Worm (Caenorhabditis elegans): ENCODE measurements around the gene elc-1.

Gene elc-1

ce11 chrIII:1421436-1421835 is 4.4 kb upstream of the elc-1 start:
- TF ChIP-seq cebp-2 (GFP tag; IDR thresholded peaks at IDR 0.05) (no peak), zfh-2 (GFP tag; conservative IDR thresholded peaks at IDR 0.05) (peak; percentile 60; the same call in 1 of the 2 replicates), T26A5.8 (tag; optimal IDR thresholded peaks at IDR 0.05) (no peak)

DNA sequence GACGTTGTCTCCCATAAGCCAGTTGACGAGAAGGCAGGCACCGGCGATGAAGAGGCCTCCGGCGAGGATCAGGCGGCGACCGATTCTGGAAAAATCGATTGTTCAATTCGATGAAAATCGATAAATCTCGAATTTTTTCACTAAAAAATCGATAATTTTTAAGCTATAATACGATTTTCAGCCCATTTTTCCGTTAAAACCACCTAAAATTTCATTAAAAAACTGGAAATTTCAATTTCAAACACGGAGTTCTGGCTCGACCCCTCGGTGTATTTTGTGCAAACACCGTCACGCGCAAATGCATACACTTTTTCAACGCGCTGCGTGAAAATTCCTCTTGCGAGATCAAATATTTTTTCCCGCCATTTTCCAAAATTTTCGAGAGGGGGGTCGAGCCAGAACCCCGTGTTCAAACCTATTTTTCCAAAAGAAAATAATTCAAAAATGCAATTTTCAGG is 3.4 kb upstream of the elc-1 start:
- peak; percentile 41 for TF ChIP-seq dpl-1 (GFP tag; optimal IDR thresholded peaks at IDR 0.05)
- peak; percentile 55 for TF ChIP-seq efl-1 (GFP tag; optimal IDR thresholded peaks at IDR 0.05)
- TF ChIP-seq madf-6 (GFP tag; IDR thresholded peaks at IDR 0.05): peak; percentile 43
- TF ChIP-seq F33H1.4 (GFP tag; IDR thresholded peaks at IDR 0.05): peak; percentile 39
- TF ChIP-seq D2030.7 (GFP tag; IDR thresholded peaks at IDR 0.05): peak; percentile 53

ce11 chrIII:1419700-1420356 is 2.8 kb upstream of the elc-1 start:
- TF ChIP-seq rpc-1 (optimal IDR thresholded peaks at IDR 0.05) (no peak), rpc-1 (tag; optimal IDR thresholded peaks at IDR 0.05) (peak; percentile 11), lin-54 (GFP tag; optimal IDR thresholded peaks at IDR 0.05) (peak; percentile 83), rcor-1 (GFP tag; IDR thresholded peaks at IDR 0.05) (peak; percentile 85), aptf-3 (GFP tag; IDR thresholded peaks at IDR 0.05) (0 out of 2 replicates have a peak, but pooled peaks have one; percentile 39), hlh-26 (GFP tag; conservative IDR thresholded peaks at IDR 0.05) (no peak), cebp-2 (GFP tag; IDR thresholded peaks at IDR 0.05) (peak; percentile 82; the same call in 1 of the 2 replicates), B0019.2 (GFP tag; conservative IDR thresholded peaks at IDR 0.05) (no peak), ceh-91 (GFP tag; IDR thresholded peaks at IDR 0.05) (no peak), ztf-25 (GFP tag; IDR thresholded peaks at IDR 0.05) (no peak), dpl-1 (GFP tag; optimal IDR thresholded peaks at IDR 0.05) (no peak), F52B5.7 (tag; optimal IDR thresholded peaks at IDR 0.05) (peak; percentile 87), T07F8.4 (tag; optimal IDR thresholded peaks at IDR 0.05) (no peak), bed-2 (GFP tag; IDR thresholded peaks at IDR 0.05) (no peak), attf-6 (GFP tag; IDR thresholded peaks at IDR 0.05) (peak; percentile 82), gei-17 (GFP tag; optimal IDR thresholded peaks at IDR 0.05) (peak; percentile 75), akir-1 (GFP tag; optimal IDR thresholded peaks at IDR 0.05) (no peak), ceh-79 (tag; optimal IDR thresholded peaks at IDR 0.05) (peak; percentile 94), hmg-20 (GFP tag; IDR thresholded peaks at IDR 0.05) (peak; percentile 84), F22D6.2 (tag; optimal IDR thresholded peaks at IDR 0.05) (no peak), C17E4.6 (GFP tag; IDR thresholded peaks at IDR 0.05) (peak; percentile 45; the same call in 1 of the 2 replicates), F57C9.4 (tag; optimal IDR thresholded peaks at IDR 0.05) (no peak), attf-5 (GFP tag; optimal IDR thresholded peaks at IDR 0.05) (peak; percentile 63), B0035.1 (tag; optimal IDR thresholded peaks at IDR 0.05) (peak; percentile 93), nhr-80 (tag; optimal IDR thresholded peaks at IDR 0.05) (peak; percentile 12), ets-4 (GFP tag; optimal IDR thresholded peaks at IDR 0.05) (no peak), unc-130 (GFP tag; optimal IDR thresholded peaks at IDR 0.05) (peak; percentile 84), repo-1 (tag; optimal IDR thresholded peaks at IDR 0.05) (peak; percentile 96), lin-26 (GFP tag; IDR thresholded peaks at IDR 0.05) (peak; percentile 87), ztf-22 (GFP tag; optimal IDR thresholded peaks at IDR 0.05) (peak; percentile 81), let-607 (tag; optimal IDR thresholded peaks at IDR 0.05) (peak; percentile 46 to 74), sptf-2 (GFP tag; optimal IDR thresholded peaks at IDR 0.05) (peak; percentile 81), snpc-4 (GFP tag; optimal IDR thresholded peaks at IDR 0.05) (peak; percentile 51), snpc-4 (tag; optimal IDR thresholded peaks at IDR 0.05) (peak in 3 of 4 experiments; percentile 16 to 60 (median 59)), cebp-1 (GFP tag; IDR thresholded peaks at IDR 0.05) (peak; percentile 31; the same call in 1 of the 2 replicates), cebp-1 (tag; optimal IDR thresholded peaks at IDR 0.05) (peak; percentile 80), ccch-3 (GFP tag; optimal IDR thresholded peaks at IDR 0.05) (no peak), mcd-1 (GFP tag; IDR thresholded peaks at IDR 0.05) (peak; percentile 77), madf-10 (tag; optimal IDR thresholded peaks at IDR 0.05) (peak; percentile 90)
